Worm (Caenorhabditis elegans) whole organism, L4/young adult: ENCODE data around the gene T26C5.4.

Source experiments
- W03F9.2 ChIP-seq: fragments of 150-350 bp; optimal IDR thresholded peaks from 2 replicates; lab custom pipeline; 2014; ENCODE audit warnings: missing biosample characterization, missing genetic modification characterization
- dao-5 ChIP-seq: sonication (generic microtip); optimal IDR thresholded peaks from 2 replicates; lab custom pipeline; 2016; ENCODE audit warnings: missing genotype, missing genetic modification characterization, moderate library complexity, missing compliant biosample characterization
- him-1 ChIP-seq: sonication (generic microtip); optimal IDR thresholded peaks from 2 replicates; lab custom pipeline; 2016; ENCODE audit warnings: missing genotype, missing genetic modification reagents, missing genetic modification characterization, missing compliant biosample characterization

Gene T26C5.4

ce11 chrII:9232923-9233322, 17.4 kb downstream of the T26C5.4 start, which contains the start of gene T26C5.2:
Gene T26C5.2, plus strand, starts transcription at chrII:9233223.
- TF ChIP-seq W03F9.2 (tag; lab: Kevin White, UChicago) (no peak), him-1 (tag; lab: Kevin White, UChicago) (no peak), dao-5 (no peak)

- TF ChIP-seq him-1 (tag; lab: Kevin White, UChicago): no peak
- no peak for TF ChIP-seq W03F9.2 (tag; lab: Kevin White, UChicago)
- TF ChIP-seq dao-5: no peak
These were observed 17.8 kb downstream of the T26C5.4 start for ce11 chrII:9232493-9232892.

ce11 chrII:9231240-9231639, 19.1 kb downstream of the T26C5.4 start, which contains the start of gene gst-13:
Gene gst-13, plus strand, starts transcription at chrII:9231457.
- TF ChIP-seq W03F9.2 (tag; lab: Kevin White, UChicago) (no peak), him-1 (tag; lab: Kevin White, UChicago) (no peak)

DNA sequence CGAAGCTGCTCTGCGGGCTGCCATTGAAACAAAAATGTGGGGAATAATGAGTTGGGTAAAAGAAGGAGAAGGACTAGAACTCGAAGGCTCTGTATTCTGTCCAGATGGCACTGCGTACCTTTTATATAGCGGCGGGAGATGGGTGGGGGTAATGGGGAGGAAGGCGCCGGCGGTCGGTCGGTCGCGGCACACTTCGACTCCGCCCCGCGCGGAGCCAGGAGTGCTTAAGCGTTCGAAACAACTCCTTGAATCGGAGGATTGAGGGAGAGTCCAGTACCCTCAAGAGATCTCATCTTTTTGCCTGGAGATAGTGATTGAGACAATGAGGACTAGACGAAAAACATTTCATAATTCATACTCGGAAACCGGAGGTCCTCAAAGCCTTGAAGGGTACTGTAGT, 23.2 kb downstream of the T26C5.4 start, which contains the start of gene abu-14:
Gene abu-14, minus strand, starts transcription at position 81 of the 400 bp plus-strand sequence.
- no peak for TF ChIP-seq dao-5
- no peak for TF ChIP-seq W03F9.2 (tag; lab: Kevin White, UChicago)
- no peak for TF ChIP-seq him-1 (tag; lab: Kevin White, UChicago)

DNA sequence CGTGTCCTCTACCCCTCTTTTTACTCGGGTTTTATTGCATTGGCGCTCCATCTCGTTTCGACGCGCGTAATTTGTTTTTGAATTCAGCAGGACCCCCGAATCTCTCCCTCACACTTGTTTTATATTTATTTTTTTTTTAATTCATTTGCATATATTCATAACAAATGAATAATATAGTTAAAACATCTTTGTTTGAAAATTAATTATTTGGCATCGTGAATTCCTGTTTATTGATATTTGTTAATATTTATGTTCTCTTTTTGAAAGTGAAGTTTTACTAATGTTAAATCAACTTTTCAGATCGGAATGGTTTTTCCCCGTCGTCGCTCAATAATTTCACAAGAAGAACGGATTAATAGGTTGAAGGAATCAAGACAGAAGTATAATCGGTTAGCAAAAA, 27.4 kb downstream of the T26C5.4 start, which contains the start of gene ZK1067.3:
Gene ZK1067.3, plus strand, starts transcription at position 301 of the 400 bp plus-strand sequence.
- TF ChIP-seq him-1 (tag; lab: Kevin White, UChicago) (no peak), dao-5 (no peak), W03F9.2 (tag; lab: Kevin White, UChicago) (no peak)

ce11 chrII:9213055-9213708, 37.1 kb downstream of the T26C5.4 start, which contains the start of gene znfx-1:
Gene znfx-1, plus strand, starts transcription at chrII:9213658.
- TF ChIP-seq dao-5: no peak
- peak; percentile 46 for TF ChIP-seq W03F9.2 (tag; lab: Kevin White, UChicago)

- TF ChIP-seq him-1 (tag; lab: Kevin White, UChicago): no peak
- TF ChIP-seq W03F9.2 (tag; lab: Kevin White, UChicago): no peak
- no peak for TF ChIP-seq dao-5
These were observed 38.6 kb downstream of the T26C5.4 start for ce11 chrII:9211684-9212083.

DNA sequence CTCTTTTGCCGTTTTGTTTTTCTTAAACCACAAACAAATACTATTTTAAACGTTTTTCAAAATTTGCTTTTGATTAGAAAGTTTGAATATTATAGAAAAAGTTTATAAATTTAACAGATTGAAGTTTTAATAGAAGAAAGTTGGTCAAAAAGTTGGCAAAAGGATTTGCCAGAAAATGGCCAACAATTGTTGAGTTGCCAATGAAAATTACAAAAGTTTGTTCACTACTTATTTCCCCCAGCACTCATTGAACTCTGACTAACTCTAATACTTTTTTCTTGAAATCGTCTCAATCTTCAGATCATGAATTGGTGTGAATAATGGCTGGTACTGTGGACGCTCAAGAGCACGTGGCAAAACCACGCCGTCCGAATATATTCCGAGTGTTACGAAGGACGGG, 40.2 kb downstream of the T26C5.4 start, which contains the start of gene ZK1067.4:
Gene ZK1067.4, plus strand, starts transcription at position 301 of the 400 bp plus-strand sequence.
- TF ChIP-seq dao-5: no peak
- no peak for TF ChIP-seq W03F9.2 (tag; lab: Kevin White, UChicago)
- TF ChIP-seq him-1 (tag; lab: Kevin White, UChicago): no peak
